Fruit fly (Drosophila melanogaster): ENCODE results near the gene Obp99b.

DNA sequence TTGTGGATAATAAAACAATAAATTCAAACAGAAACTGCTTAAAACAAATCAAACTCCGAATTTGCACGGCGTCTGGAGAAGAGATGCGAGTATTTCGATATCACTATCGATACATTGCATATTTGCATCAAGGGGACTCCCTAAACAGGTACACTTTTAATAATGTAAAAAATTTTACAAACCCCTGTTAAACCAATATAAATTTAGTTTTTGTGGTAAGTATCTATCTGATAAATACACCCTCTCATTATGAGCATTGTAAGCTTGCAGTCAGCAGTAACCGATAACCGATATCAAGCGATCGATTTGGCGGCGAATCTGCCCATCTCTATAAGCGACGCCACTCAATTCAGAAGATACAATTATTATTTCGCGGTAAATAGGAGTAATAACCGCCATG lies 41.4 kb downstream of the Obp99b start, which contains the start of the genes Bub3 and Cap-D2:
- TF ChIP-seq psq (optimal IDR thresholded peaks at IDR 0.05) (no peak), ttk (optimal IDR thresholded peaks at IDR 0.05) (no peak)

Measured in Kc167 (cell line).